Worm (Caenorhabditis elegans) whole organism, L4/young adult: ENCODE data around the gene srz-14.

Experiments used
- dao-5 ChIP-seq: sonication (generic microtip); optimal IDR thresholded peaks from 2 replicates; lab custom pipeline; 2016; ENCODE audit warnings: missing genotype, missing genetic modification characterization, moderate library complexity, missing compliant biosample characterization
- him-1 ChIP-seq: sonication (generic microtip); optimal IDR thresholded peaks from 2 replicates; lab custom pipeline; 2016; ENCODE audit warnings: missing genotype, missing genetic modification reagents, missing genetic modification characterization, missing compliant biosample characterization

DNA sequence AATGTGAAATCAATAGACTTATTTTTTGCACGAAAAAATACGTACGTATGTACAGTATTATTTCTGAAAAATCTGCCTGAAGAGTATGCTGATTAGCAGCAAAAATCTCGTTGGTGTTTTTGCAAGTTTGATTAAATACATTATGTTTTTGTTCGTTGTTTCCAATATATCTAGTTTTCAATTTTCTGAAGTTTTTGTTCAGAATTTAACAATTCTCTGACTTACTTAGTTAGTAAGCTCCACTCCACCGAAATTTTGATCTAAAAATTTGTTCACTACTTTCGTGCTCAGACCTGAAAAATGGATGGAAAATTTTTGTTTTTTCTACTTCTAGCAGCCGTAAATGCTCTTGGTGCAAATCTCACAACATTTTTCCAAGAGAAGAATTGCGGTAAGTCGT, 21.4 kb downstream of the srz-14 start, which contains the start of gene irld-26:
- TF ChIP-seq dao-5 (tag; lab: Kevin White, UChicago) = no peak
- TF ChIP-seq him-1 (tag; lab: Kevin White, UChicago) = no peak
